Worm (Caenorhabditis elegans): ENCODE data around the gene pqn-35.

pqn-35 gene

DNA sequence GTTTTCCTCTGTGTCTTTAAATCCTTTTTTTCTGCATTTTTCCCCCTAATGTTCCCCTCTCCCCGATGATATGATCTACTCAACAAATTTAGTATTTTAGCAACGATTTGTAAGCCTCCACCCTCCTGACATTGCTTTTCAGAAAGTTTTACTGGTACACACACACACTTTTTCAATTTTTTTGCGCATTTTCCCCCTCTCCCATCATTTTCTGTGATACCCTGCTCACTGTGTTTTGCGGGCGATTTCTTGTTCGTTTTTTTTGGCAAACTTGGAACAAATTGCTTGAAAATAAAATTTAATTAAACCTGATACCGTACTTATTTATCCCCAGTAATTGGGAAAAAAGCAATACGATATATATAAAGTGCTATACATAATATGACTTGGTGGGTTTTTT, 22.1 kb upstream of the pqn-35 start (continued):
- no peak for TF ChIP-seq F22D6.2 (tag; optimal IDR thresholded peaks at IDR 0.05)
- TF ChIP-seq akir-1 (GFP tag; optimal IDR thresholded peaks at IDR 0.05), result no peak
- TF ChIP-seq nhr-27 (tag; optimal IDR thresholded peaks at IDR 0.05), result no peak
- peak; percentile 35 for TF ChIP-seq lsl-1 (GFP tag; optimal IDR thresholded peaks at IDR 0.05)
- no peak for TF ChIP-seq dpff-1 (tag; optimal IDR thresholded peaks at IDR 0.05)
- TF ChIP-seq attf-3 (GFP tag; conservative IDR thresholded peaks at IDR 0.05), result no peak
- no peak for TF ChIP-seq egl-18 (GFP tag; IDR thresholded peaks at IDR 0.05)
- no peak for TF ChIP-seq mcd-1 (GFP tag; IDR thresholded peaks at IDR 0.05)
- no peak for TF ChIP-seq hmg-20 (GFP tag; IDR thresholded peaks at IDR 0.05)
- TF ChIP-seq Y67H2A.10 (GFP tag; conservative IDR thresholded peaks at IDR 0.05), result 0 out of 2 replicates have a peak, but pooled peaks have one; percentile 5
- TF ChIP-seq chd-7 (tag; optimal IDR thresholded peaks at IDR 0.05), result no peak
- 0 out of 2 replicates have a peak, but pooled peaks have one; percentile 20 for TF ChIP-seq aptf-2 (GFP tag; conservative IDR thresholded peaks at IDR 0.05)
- TF ChIP-seq F37B4.10 (GFP tag; IDR thresholded peaks at IDR 0.05), result no peak
- TF ChIP-seq ztf-6 (GFP tag; IDR thresholded peaks at IDR 0.05), result no peak
- TF ChIP-seq pbrm-1 (GFP tag; IDR thresholded peaks at IDR 0.05), result peak; percentile 70
- 0 out of 2 replicates have a peak, but pooled peaks have one; percentile 58 for TF ChIP-seq lin-26 (GFP tag; IDR thresholded peaks at IDR 0.05)
- TF ChIP-seq D2030.7 (GFP tag; IDR thresholded peaks at IDR 0.05), result no peak
- TF ChIP-seq snpc-4 (GFP tag; optimal IDR thresholded peaks at IDR 0.05), result no peak
- TF ChIP-seq snpc-4 (tag; optimal IDR thresholded peaks at IDR 0.05), result no peak
- TF ChIP-seq hmg-1.2 (GFP tag; IDR thresholded peaks at IDR 0.05), result no peak
- TF ChIP-seq lsy-27 (tag; optimal IDR thresholded peaks at IDR 0.05; ENCODE audit: borderline replicate concordance, insufficient read depth), result no peak
- no peak for TF ChIP-seq F33H1.4 (GFP tag; IDR thresholded peaks at IDR 0.05)
- TF ChIP-seq ccch-3 (GFP tag; optimal IDR thresholded peaks at IDR 0.05), result no peak
- no peak for TF ChIP-seq mel-28 (tag; optimal IDR thresholded peaks at IDR 0.05; ENCODE audit: borderline replicate concordance)
- TF ChIP-seq dox-1 (GFP tag; IDR thresholded peaks at IDR 0.05), result no peak
- TF ChIP-seq rpc-1 (optimal IDR thresholded peaks at IDR 0.05), result no peak
- TF ChIP-seq rpc-1 (tag; optimal IDR thresholded peaks at IDR 0.05), result no peak
- TF ChIP-seq ztf-26 (tag; optimal IDR thresholded peaks at IDR 0.05), result no peak
- TF ChIP-seq attf-6 (GFP tag; IDR thresholded peaks at IDR 0.05), result no peak
- TF ChIP-seq B0336.3 (GFP tag; IDR thresholded peaks at IDR 0.05), result peak; percentile 52; the same call in 1 of the 2 replicates
- no peak for TF ChIP-seq B0261.1 (tag; optimal IDR thresholded peaks at IDR 0.05)
- no peak for TF ChIP-seq madf-3 (GFP tag; IDR thresholded peaks at IDR 0.05)
- TF ChIP-seq nhr-80 (tag; optimal IDR thresholded peaks at IDR 0.05), result no peak
- TF ChIP-seq mxl-1 (tag; optimal IDR thresholded peaks at IDR 0.05), result no peak
- TF ChIP-seq cebp-1 (GFP tag; IDR thresholded peaks at IDR 0.05), result no peak
- TF ChIP-seq cebp-1 (tag; optimal IDR thresholded peaks at IDR 0.05), result peak; percentile 40
- TF ChIP-seq pha-4 (tag; optimal IDR thresholded peaks at IDR 0.05), result no peak
- no peak for TF ChIP-seq cebp-2 (GFP tag; IDR thresholded peaks at IDR 0.05)
- no peak for TF ChIP-seq nfya-2 (GFP tag; IDR thresholded peaks at IDR 0.05)
- TF ChIP-seq hsf-1 (GFP tag; IDR thresholded peaks at IDR 0.05), result peak; percentile 43; the same call in 1 of the 2 replicates
- TF ChIP-seq F52B5.7 (tag; optimal IDR thresholded peaks at IDR 0.05), result no peak
- TF ChIP-seq lin-35 (GFP tag; optimal IDR thresholded peaks at IDR 0.05), result no peak
- no peak for TF ChIP-seq tlf-1 (GFP tag; optimal IDR thresholded peaks at IDR 0.05)
- peak; percentile 60; the same call in 1 of the 2 replicates for TF ChIP-seq Y79H2A.3 (GFP tag; conservative IDR thresholded peaks at IDR 0.05)
- TF ChIP-seq F55B11.4 (tag; optimal IDR thresholded peaks at IDR 0.05; ENCODE audit: borderline replicate concordance, insufficient read depth), result no peak
- no peak for TF ChIP-seq egrh-3 (GFP tag; IDR thresholded peaks at IDR 0.05)
- no peak for TF ChIP-seq lir-1 (GFP tag; conservative IDR thresholded peaks at IDR 0.05)
- TF ChIP-seq nfyb-1 (GFP tag; IDR thresholded peaks at IDR 0.05), result no peak

Measured in whole organism, young adult.